Worm (Caenorhabditis elegans) whole organism, L2 larva: Measurements from ENCODE around the gene cky-1.

Experiments used
- ZK546.5 ChIP-seq: sonication (generic microtip); optimal IDR thresholded peaks from 2 replicates; lab custom pipeline; 2017; ENCODE audit warnings: missing biosample characterization, missing genetic modification characterization
- alr-1 ChIP-seq: fragments of 150-350 bp; optimal IDR thresholded peaks from 2 replicates; lab custom pipeline; 2014; ENCODE audit warnings: missing biosample characterization, missing genetic modification characterization
- crh-2 ChIP-seq: sonication (generic microtip); optimal IDR thresholded peaks from 2 replicates; lab custom pipeline; 2017; ENCODE audit warnings: missing biosample characterization, missing genetic modification characterization
- lsy-2 ChIP-seq, 2 experiments: fragments of 150-350 bp in 1 of 2; sonication (generic microtip) in 1 of 2; optimal IDR thresholded peaks; 2 replicates each; lab custom pipeline; 2014 to 2017; ENCODE audit warnings: missing biosample characterization in 2 of 2, missing genetic modification characterization in 2 of 2
- mdl-1 ChIP-seq, 2 experiments: fragments of 150-350 bp in 1 of 2; sonication (generic microtip) in 1 of 2; optimal IDR thresholded peaks; 2 replicates each; lab custom pipeline; 2017; ENCODE audit warnings: missing biosample characterization in 2 of 2, missing genetic modification characterization in 2 of 2
- nhr-21 ChIP-seq: fragments of 150-350 bp; optimal IDR thresholded peaks from 2 replicates; lab custom pipeline; 2014; ENCODE audit warnings: missing biosample characterization, missing genetic modification characterization
- nhr-6 ChIP-seq: fragments of 150-350 bp; optimal IDR thresholded peaks from 2 replicates; lab custom pipeline; 2014; ENCODE audit warnings: missing biosample characterization, missing genetic modification characterization
- snpc-4 ChIP-seq: fragments of 150-350 bp; optimal IDR thresholded peaks from 2 replicates; lab custom pipeline; 2014; ENCODE audit warnings: missing biosample characterization, missing genetic modification characterization
- zag-1 ChIP-seq: fragments of 150-350 bp; optimal IDR thresholded peaks from 2 replicates; lab custom pipeline; 2014; ENCODE audit warnings: missing biosample characterization, missing genetic modification characterization
- ztf-11 ChIP-seq: sonication (generic microtip); optimal IDR thresholded peaks from 2 replicates; lab custom pipeline; 2017; ENCODE audit warnings: missing biosample characterization, missing genetic modification characterization

DNA sequence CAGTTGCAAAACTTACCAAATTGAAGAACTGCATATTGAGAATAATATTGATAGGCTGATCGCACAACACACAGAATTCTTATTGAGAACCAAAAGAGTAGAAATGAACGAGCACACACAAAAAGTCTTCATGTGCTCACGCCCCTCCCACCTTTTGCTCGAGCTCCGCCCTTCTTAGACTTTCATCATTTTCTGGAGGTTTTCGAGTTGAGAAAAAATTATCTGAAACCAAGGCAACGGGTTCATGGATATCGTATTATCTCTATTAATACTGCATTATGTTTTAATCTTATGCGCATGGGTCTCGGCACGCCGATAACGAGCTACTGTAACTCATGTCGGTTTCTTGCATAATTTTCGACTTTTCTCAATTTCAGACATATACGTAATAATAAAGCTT lies 10.6 kb upstream of the cky-1 start, which contains the start of gene R11D1.12:
- no peak for TF ChIP-seq ztf-11 (tag; lab: Kevin White, UChicago)
- no peak for TF ChIP-seq snpc-4
- TF ChIP-seq ZK546.5 (tag; lab: Kevin White, UChicago) = no peak
- TF ChIP-seq crh-2 (tag; lab: Kevin White, UChicago) = no peak
- TF ChIP-seq nhr-21 (tag; lab: Kevin White, UChicago) = no peak
- no peak for TF ChIP-seq mdl-1 (tag; optimal IDR thresholded peaks at IDR 0.05; lab: Kevin White, UChicago)
- no peak for TF ChIP-seq zag-1 (tag; lab: Kevin White, UChicago)
- no peak for TF ChIP-seq lsy-2 (tag; optimal IDR thresholded peaks at IDR 0.05; lab: Kevin White, UChicago)
- no peak for TF ChIP-seq alr-1 (tag; lab: Kevin White, UChicago)
- TF ChIP-seq nhr-6 (tag; lab: Kevin White, UChicago) = no peak
